Worm (Caenorhabditis elegans): ENCODE measurements around the gene Y43F8C.17.

Y43F8C.17 gene

DNA sequence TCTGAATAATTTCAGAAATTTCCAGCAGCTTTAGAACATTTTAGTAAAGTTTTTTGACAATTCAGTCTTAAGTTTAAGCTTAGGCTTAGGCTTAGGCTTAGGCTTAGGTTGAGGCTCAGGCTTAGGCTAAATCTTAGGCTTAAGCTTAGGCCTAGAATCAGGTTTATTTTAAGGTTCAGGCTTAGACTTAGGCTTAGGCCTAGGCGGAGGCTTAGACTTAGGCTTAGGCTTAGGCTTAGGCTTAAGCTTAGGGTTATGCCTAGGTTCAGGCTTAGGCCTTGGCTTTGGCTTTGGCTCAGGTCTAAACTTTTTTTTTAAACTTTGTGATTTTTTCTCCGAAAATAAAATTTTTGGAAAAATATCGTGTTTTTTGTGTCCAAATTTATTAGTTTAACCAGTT is 2.7 kb downstream of the Y43F8C.17 start (continued):
- TF ChIP-seq pha-4 (tag; optimal IDR thresholded peaks at IDR 0.05), result no peak

DNA sequence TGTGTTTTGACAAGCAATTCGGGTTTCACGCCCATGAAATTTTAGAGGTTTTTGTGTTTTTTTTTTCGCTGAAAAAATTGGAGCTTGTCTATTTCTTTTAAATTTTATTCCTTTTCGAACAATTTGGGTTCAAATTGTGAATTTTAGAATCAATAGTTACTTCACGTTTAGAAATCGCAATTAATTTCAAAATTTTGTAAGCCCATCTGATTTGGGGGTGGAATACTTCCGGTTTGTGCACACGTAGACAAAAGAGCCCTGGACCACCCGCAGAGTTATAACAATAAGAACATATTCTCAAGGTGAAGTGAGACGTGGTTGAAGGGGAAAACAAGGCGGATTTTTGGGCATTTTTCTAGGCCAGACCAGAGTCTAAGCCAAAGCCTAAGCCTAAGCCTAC is 3.3 kb downstream of the Y43F8C.17 start, which contains the start of gene Y116F11A.6:
Gene Y116F11A.6 (plus strand): TSS at position 301 of the 400 bp plus-strand sequence.
- TF ChIP-seq madf-2 (tag; optimal IDR thresholded peaks at IDR 0.05), result no peak
- TF ChIP-seq ahr-1 (tag; optimal IDR thresholded peaks at IDR 0.05), result no peak

DNA sequence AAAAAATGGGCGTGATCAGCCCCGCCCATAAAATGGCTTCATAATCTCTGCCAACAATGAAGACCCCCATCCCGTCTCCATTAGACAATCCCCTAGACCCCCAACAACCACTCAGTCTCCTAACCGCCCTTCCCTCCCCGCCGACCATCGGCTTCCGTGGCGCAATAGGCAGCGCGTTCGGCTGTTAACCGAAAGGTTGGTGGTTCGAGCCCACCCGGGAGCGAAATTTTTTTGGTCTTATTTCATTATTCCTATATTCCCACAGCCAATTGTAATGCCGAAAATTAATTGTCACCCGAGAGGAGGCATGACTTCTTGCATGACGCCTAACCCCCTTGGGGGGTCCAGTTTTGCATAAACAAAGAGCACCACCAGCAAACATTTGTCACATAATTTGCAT is 6.9 kb downstream of the Y43F8C.17 start:
- TF ChIP-seq ets-4 (tag; optimal IDR thresholded peaks at IDR 0.05) (no peak), T23F11.4 (GFP tag; optimal IDR thresholded peaks at IDR 0.05) (peak; percentile 50), C08G9.2 (tag; optimal IDR thresholded peaks at IDR 0.05) (peak; percentile 24), hlh-8 (tag; optimal IDR thresholded peaks at IDR 0.05) (no peak), ahr-1 (tag; optimal IDR thresholded peaks at IDR 0.05) (no peak), K09A11.1 (tag; optimal IDR thresholded peaks at IDR 0.05; ENCODE audit: insufficient read depth) (peak; percentile 64), elt-4 (tag; optimal IDR thresholded peaks at IDR 0.05) (no peak), sox-2 (GFP tag; IDR thresholded peaks at IDR 0.05) (peak; percentile 51), odd-2 (tag; optimal IDR thresholded peaks at IDR 0.05) (no peak), gmeb-2 (tag; optimal IDR thresholded peaks at IDR 0.05) (peak; percentile 66), unc-55 (GFP tag; optimal IDR thresholded peaks at IDR 0.05) (no peak), pha-2 (tag; optimal IDR thresholded peaks at IDR 0.05) (peak; percentile 87), dve-1 (tag; optimal IDR thresholded peaks at IDR 0.05) (no peak), ceh-24 (tag; optimal IDR thresholded peaks at IDR 0.05) (peak; percentile 16), pros-1 (tag; optimal IDR thresholded peaks at IDR 0.05) (no peak), ceh-14 (tag; optimal IDR thresholded peaks at IDR 0.05) (peak; percentile 22), lim-6 (tag; optimal IDR thresholded peaks at IDR 0.05) (no peak), eyg-1 (tag; optimal IDR thresholded peaks at IDR 0.05) (no peak), lin-11 (tag; optimal IDR thresholded peaks at IDR 0.05) (peak; percentile 48), ttx-3 (tag; optimal IDR thresholded peaks at IDR 0.05) (peak; percentile 45), nfya-1 (tag; optimal IDR thresholded peaks at IDR 0.05) (peak; percentile 43), che-1 (tag; optimal IDR thresholded peaks at IDR 0.05) (peak; percentile 52), rnt-1 (tag; optimal IDR thresholded peaks at IDR 0.05) (no peak), pag-3 (tag; optimal IDR thresholded peaks at IDR 0.05; ENCODE audit: borderline replicate concordance) (peak; percentile 23), unc-42 (tag; optimal IDR thresholded peaks at IDR 0.05) (peak; percentile 19), mec-3 (tag; optimal IDR thresholded peaks at IDR 0.05; ENCODE audit: borderline replicate concordance) (no peak), ceh-45 (GFP tag; IDR thresholded peaks at IDR 0.05) (peak; percentile 76; the same call in 1 of the 2 replicates), fax-1 (tag; optimal IDR thresholded peaks at IDR 0.05) (no peak), dmd-4 (tag; optimal IDR thresholded peaks at IDR 0.05; ENCODE audit: borderline replicate concordance) (peak; percentile 5), hlh-6 (tag; optimal IDR thresholded peaks at IDR 0.05) (peak; percentile 63), Y22D7AL.16 (tag; optimal IDR thresholded peaks at IDR 0.05) (peak; percentile 47), sdc-2 (tag; optimal IDR thresholded peaks at IDR 0.05) (peak; percentile 34), ceh-6 (GFP tag; optimal IDR thresholded peaks at IDR 0.05) (peak; percentile 72), ceh-34 (tag; optimal IDR thresholded peaks at IDR 0.05) (peak; percentile 58), ceh-48 (tag; optimal IDR thresholded peaks at IDR 0.05) (peak; percentile 36), ceh-18 (tag; optimal IDR thresholded peaks at IDR 0.05) (no peak), tbx-2 (tag; optimal IDR thresholded peaks at IDR 0.05) (no peak), pax-1 (tag; optimal IDR thresholded peaks at IDR 0.05) (no peak), F13H6.1 (tag; optimal IDR thresholded peaks at IDR 0.05) (no peak), hlh-13 (GFP tag; optimal IDR thresholded peaks at IDR 0.05) (no peak), madf-2 (tag; optimal IDR thresholded peaks at IDR 0.05) (peak; percentile 18), ceh-22 (tag; optimal IDR thresholded peaks at IDR 0.05) (no peak), ceh-30 (tag; optimal IDR thresholded peaks at IDR 0.05) (no peak), elt-2 (tag; optimal IDR thresholded peaks at IDR 0.05) (peak; percentile 54), ztf-16 (tag; optimal IDR thresholded peaks at IDR 0.05) (peak; percentile 16), tbx-7 (tag; optimal IDR thresholded peaks at IDR 0.05) (no peak), hlh-15 (tag; optimal IDR thresholded peaks at IDR 0.05) (peak; percentile 45), npax-4 (tag; optimal IDR thresholded peaks at IDR 0.05) (no peak)

Data from whole organism, late embryonic.